Worm (Caenorhabditis elegans): Measurements from ENCODE around the gene nhr-283.

- TF ChIP-seq him-1 (tag; optimal IDR thresholded peaks at IDR 0.05) (no peak), W03F9.2 (tag; optimal IDR thresholded peaks at IDR 0.05) (no peak)
Measured at ce11 chrV:15782494-15782893, 5.9 kb upstream of the nhr-283 start, which contains the start of gene T26E4.3.

All from whole organism, L4/young adult.